Worm (Caenorhabditis elegans): ENCODE results near the gene M03E7.3.

ce11 chrV:5660604-5661209, 45.9 kb downstream of the M03E7.3 start, which contains the start of the genes mut-14 and C14C11.2:
- TF ChIP-seq nhr-237 (tag; optimal IDR thresholded peaks at IDR 0.05) (no peak), zag-1 (tag; optimal IDR thresholded peaks at IDR 0.05) (no peak), jun-1 (tag; optimal IDR thresholded peaks at IDR 0.05) (no peak), nhr-76 (tag; optimal IDR thresholded peaks at IDR 0.05) (no peak)
